Worm (Caenorhabditis elegans): Measurements from ENCODE around the gene srw-118.
"Not testable (repeated sequence)": the region's sequence is repeated elsewhere in the genome, so short reads cannot be mapped to it uniquely, and the experiment has no call there.

ce11 chrV:2955342-2955741, 24.5 kb downstream of the srw-118 start, which contains the start of gene srh-248:
- not testable (repeated sequence) for TF ChIP-seq ceh-45 (GFP tag; IDR thresholded peaks at IDR 0.05); F13H6.1 (tag; optimal IDR thresholded peaks at IDR 0.05); ref-2 (tag; optimal IDR thresholded peaks at IDR 0.05); rnt-1 (tag; optimal IDR thresholded peaks at IDR 0.05); pha-4 (tag; optimal IDR thresholded peaks at IDR 0.05); pqm-1 (tag; optimal IDR thresholded peaks at IDR 0.05); ama-1 (optimal IDR thresholded peaks at IDR 0.05); unc-42 (tag; optimal IDR thresholded peaks at IDR 0.05); sox-2 (GFP tag; IDR thresholded peaks at IDR 0.05); eyg-1 (tag; optimal IDR thresholded peaks at IDR 0.05); C38D4.7 (GFP tag; optimal IDR thresholded peaks at IDR 0.05); fkh-6 (tag; optimal IDR thresholded peaks at IDR 0.05); nhr-11 (tag; optimal IDR thresholded peaks at IDR 0.05); nhr-232 (tag; optimal IDR thresholded peaks at IDR 0.05)

Data from whole organism, late embryonic.